Fruit fly (Drosophila melanogaster) whole organism, pupa: Measurements from ENCODE around the gene CG31609.

Source experiments
- CG13204 ChIP-seq: fragments of 200-800 bp; sonication (Bioruptor generic); optimal IDR thresholded peaks from 2 replicates; lab custom pipeline; 2018; ENCODE audit warnings: missing biosample characterization, mild to moderate bottlenecking, missing genetic modification characterization, moderate library complexity
- CG15710 ChIP-seq: fragments of 200-800 bp; sonication (Bioruptor generic); optimal IDR thresholded peaks from 2 replicates; lab custom pipeline; 2018; ENCODE audit warnings: missing biosample characterization, mild to moderate bottlenecking, missing genetic modification characterization, moderate library complexity
- CG32121 ChIP-seq: fragments of 200-800 bp; sonication (Bioruptor generic); IDR thresholded peaks from 2 replicates; pipeline ENCODE4 v1.3.6; 2022; ENCODE audit warnings: missing biosample characterization, missing genetic modification characterization
- CG34367 ChIP-seq: fragments of 200-800 bp; sonication (Bioruptor generic); optimal IDR thresholded peaks from 2 replicates; lab custom pipeline; 2018; ENCODE audit warnings: missing biosample characterization, mild to moderate bottlenecking, missing genetic modification characterization
- CG4496 ChIP-seq: fragments of 200-800 bp; sonication (Bioruptor generic); IDR thresholded peaks from 3 replicates; pipeline ENCODE4 v1.3.6; 2022; ENCODE audit warnings: missing biosample characterization, missing genetic modification characterization
- CG8301 ChIP-seq: fragments of 200-800 bp; sonication (Bioruptor generic); optimal IDR thresholded peaks from 2 replicates; lab custom pipeline; 2018; ENCODE audit warnings: missing biosample characterization, mild to moderate bottlenecking, missing genetic modification characterization
- CG9948 ChIP-seq: fragments of 200-800 bp; sonication (Bioruptor generic); optimal IDR thresholded peaks from 2 replicates; lab custom pipeline; 2018; ENCODE audit warnings: missing biosample characterization, mild to moderate bottlenecking, missing genetic modification characterization, moderate library complexity
- D1 ChIP-seq: fragments of 200-800 bp; sonication (Bioruptor generic); optimal IDR thresholded peaks from 2 replicates; lab custom pipeline; 2018; ENCODE audit warnings: missing biosample characterization, mild to moderate bottlenecking, missing genetic modification characterization, moderate library complexity
- EcR ChIP-seq: fragments of 200-800 bp; sonication (Bioruptor generic); optimal IDR thresholded peaks from 3 replicates; lab custom pipeline; 2019; ENCODE audit warnings: missing biosample characterization, missing genetic modification characterization, mild to moderate bottlenecking, moderate library complexity, missing genetic modification reagents
- Pif1A ChIP-seq: fragments of 200-800 bp; sonication (Bioruptor generic); optimal IDR thresholded peaks from 3 replicates; lab custom pipeline; 2016; ENCODE audit warnings: missing biosample characterization, missing genetic modification characterization
- Pif1B ChIP-seq: fragments of 200-800 bp; sonication (Bioruptor generic); optimal IDR thresholded peaks from 3 replicates; lab custom pipeline; 2016; ENCODE audit warnings: missing biosample characterization, missing genetic modification characterization
- gl ChIP-seq: fragments of 200-800 bp; sonication (Bioruptor generic); optimal IDR thresholded peaks from 2 replicates; lab custom pipeline; 2018; ENCODE audit warnings: missing biosample characterization, mild to moderate bottlenecking, missing genetic modification characterization

dm6 chr2L:9122371-9122770 is 25.0 kb downstream of the CG31609 start:
- TF ChIP-seq Pif1B (GFP tag; lab: Kevin White, UChicago) (no peak), Pif1A (no peak), CG15710 (tag; lab: Kevin White, UChicago) (no peak), gl (tag; lab: Kevin White, UChicago) (no peak), D1 (no peak), EcR (GFP tag; lab: Kevin White, UChicago) (no peak), CG34367 (no peak), CG9948 (tag; lab: Kevin White, UChicago) (no peak), CG13204 (no peak), CG4496 (GFP tag; lab: Robert Waterston, UW) (no peak), CG8301 (no peak), CG32121 (GFP tag; lab: Robert Waterston, UW) (no peak)
